Worm (Caenorhabditis elegans) whole organism, L4 larva: Measurements from ENCODE around the gene F59E12.8.

Experiments used
- D1046.2 ChIP-seq: fragments of 200-800 bp; sonication (Bioruptor generic); IDR thresholded peaks from 2 replicates; pipeline ENCODE4 v1.3.6; 2022; ENCODE audit warnings: missing genetic modification characterization, missing compliant biosample characterization
- F10B5.3 ChIP-seq: sonication (generic microtip); optimal IDR thresholded peaks from 2 replicates; lab custom pipeline; 2016; ENCODE audit warnings: mild to moderate bottlenecking, missing genetic modification characterization, missing compliant biosample characterization
- F26F4.8 ChIP-seq: fragments of 200-800 bp; sonication (Bioruptor generic); conservative IDR thresholded peaks from 2 replicates; pipeline ENCODE4 v1.3.6; 2022; ENCODE audit warnings: missing genetic modification characterization, missing compliant biosample characterization
- F44E2.7 ChIP-seq: fragments of 200-800 bp; sonication (Bioruptor generic); IDR thresholded peaks from 2 replicates; pipeline ENCODE4 v2.1.2; 2022; ENCODE audit warnings: missing genetic modification characterization, missing compliant biosample characterization
- F49E8.2 ChIP-seq: sonication (generic microtip); optimal IDR thresholded peaks from 2 replicates; lab custom pipeline; 2016; ENCODE audit warnings: missing compliant biosample characterization, mild to moderate bottlenecking, missing genetic modification characterization, borderline replicate concordance
- R02D3.7 ChIP-seq: fragments of 150-350 bp; sonication (generic microtip); optimal IDR thresholded peaks from 3 replicates; lab custom pipeline; 2014; ENCODE audit warnings: missing biosample characterization, missing genetic modification characterization
- T20F7.1 ChIP-seq: fragments of 200-800 bp; sonication (Bioruptor generic); optimal IDR thresholded peaks from 2 replicates; lab custom pipeline; 2018; ENCODE audit warnings: mild to moderate bottlenecking, missing genetic modification characterization, missing compliant biosample characterization
- T26A8.4 ChIP-seq: fragments of 200-800 bp; sonication (Bioruptor generic); IDR thresholded peaks from 2 replicates; pipeline ENCODE4 v1.3.6; 2022; ENCODE audit warnings: missing genetic modification characterization, missing compliant biosample characterization
- Y105C5A.15 ChIP-seq: fragments of 200-800 bp; sonication (Bioruptor generic); IDR thresholded peaks from 2 replicates; pipeline ENCODE4 v1.3.6; 2022; ENCODE audit warnings: missing genetic modification characterization, missing compliant biosample characterization
- Y48G9A.11 ChIP-seq: fragments of 200-800 bp; sonication (Bioruptor generic); IDR thresholded peaks from 2 replicates; pipeline ENCODE4 v1.3.6; 2022; ENCODE audit warnings: missing genetic modification reagents, missing genetic modification characterization, missing compliant biosample characterization
- Y5F2A.4 ChIP-seq: fragments of 200-800 bp; sonication (Bioruptor generic); optimal IDR thresholded peaks from 2 replicates; lab custom pipeline; 2018; ENCODE audit warnings: mild to moderate bottlenecking, missing genetic modification characterization, missing compliant biosample characterization
- ZK337.2 ChIP-seq: fragments of 200-800 bp; sonication (Bioruptor generic); IDR thresholded peaks from 2 replicates; pipeline ENCODE4 v1.3.6; 2022; ENCODE audit warnings: missing genetic modification reagents, missing genetic modification characterization, missing compliant biosample characterization
- aha-1 ChIP-seq: fragments of 150-350 bp; peaks from one replicate; lab custom pipeline; 2014; ENCODE audit warnings: missing biosample characterization, missing genetic modification characterization
- aly-2 ChIP-seq: sonication (generic microtip); optimal IDR thresholded peaks from 2 replicates; lab custom pipeline; 2018; ENCODE audit warnings: missing biosample characterization, missing genetic modification characterization
- ceh-28 ChIP-seq: fragments of 150-350 bp; optimal IDR thresholded peaks from 2 replicates; lab custom pipeline; 2014; ENCODE audit warnings: missing biosample characterization, missing genetic modification reagents, missing genetic modification characterization
- ctbp-1 ChIP-seq: fragments of 200-800 bp; sonication (Bioruptor generic); IDR thresholded peaks from 2 replicates; pipeline ENCODE4 v1.3.6; 2022; ENCODE audit warnings: missing genetic modification reagents, missing genetic modification characterization, missing compliant biosample characterization
- egl-27 ChIP-seq: sonication (generic microtip); optimal IDR thresholded peaks from 3 replicates; lab custom pipeline; 2017; ENCODE audit warnings: missing biosample characterization, missing genetic modification reagents, missing genetic modification characterization
- egl-43 ChIP-seq: fragments of 200-800 bp; sonication (Bioruptor generic); IDR thresholded peaks from 2 replicates; pipeline ENCODE4 v1.3.6; 2022; ENCODE audit warnings: missing genetic modification reagents, missing genetic modification characterization, missing compliant biosample characterization
- fkh-10 ChIP-seq: fragments of 150-350 bp; optimal IDR thresholded peaks from 2 replicates; lab custom pipeline; 2014; ENCODE audit warnings: missing biosample characterization, missing genetic modification reagents, missing genetic modification characterization
- fos-1 ChIP-seq: fragments of 150-350 bp; optimal IDR thresholded peaks from 2 replicates; lab custom pipeline; 2014; ENCODE audit warnings: missing biosample characterization, missing genetic modification characterization
- hlh-30 ChIP-seq: sonication (generic microtip); optimal IDR thresholded peaks from 2 replicates; lab custom pipeline; 2017; ENCODE audit warnings: antibody characterized with exemption, mild to moderate bottlenecking, missing genetic modification characterization, missing compliant biosample characterization; ENCODE audit not compliant: insufficient read depth
- hmg-1.1 ChIP-seq: fragments of 200-800 bp; sonication (Bioruptor generic); IDR thresholded peaks from 2 replicates; pipeline ENCODE4 v1.3.6; 2022; ENCODE audit warnings: missing genetic modification reagents, missing genetic modification characterization, missing compliant biosample characterization
- lim-7 ChIP-seq: fragments of 200-800 bp; sonication (Bioruptor generic); IDR thresholded peaks from 2 replicates; pipeline ENCODE4 v1.3.6; 2022; ENCODE audit warnings: missing genetic modification characterization, missing compliant biosample characterization
- lin-29 ChIP-seq: fragments of 200-800 bp; sonication (Bioruptor generic); IDR thresholded peaks from 2 replicates; pipeline ENCODE4 v1.3.6; 2022; ENCODE audit warnings: missing genetic modification reagents, missing genetic modification characterization, missing compliant biosample characterization
- lin-38 ChIP-seq: fragments of 200-800 bp; sonication (Bioruptor generic); IDR thresholded peaks from 2 replicates; pipeline ENCODE4 v1.3.6; 2022; ENCODE audit warnings: missing genetic modification reagents, missing genetic modification characterization, missing compliant biosample characterization
- lsy-2 ChIP-seq, 2 experiments: fragments of 150-350 bp in 1 of 2; sonication (generic microtip) in 1 of 2; optimal IDR thresholded peaks; 2 replicates each; lab custom pipeline; 2014 to 2017; ENCODE audit warnings: missing biosample characterization in 2 of 2, missing genetic modification characterization in 2 of 2
- mep-1 ChIP-seq: fragments of 150-350 bp; sonication (generic microtip); optimal IDR thresholded peaks from 3 replicates; lab custom pipeline; 2014; ENCODE audit warnings: missing biosample characterization, missing genetic modification characterization
- mxl-2 ChIP-seq: fragments of 200-800 bp; sonication (Bioruptor generic); conservative IDR thresholded peaks from 2 replicates; pipeline ENCODE4 v1.3.6; 2022; ENCODE audit warnings: missing genetic modification reagents, missing genetic modification characterization, missing compliant biosample characterization
- nhr-102 ChIP-seq: sonication (generic microtip); optimal IDR thresholded peaks from 2 replicates; lab custom pipeline; 2016; ENCODE audit warnings: mild to moderate bottlenecking, missing genetic modification characterization, moderate library complexity, missing compliant biosample characterization
- nhr-237 ChIP-seq: sonication (generic microtip); optimal IDR thresholded peaks from 2 replicates; lab custom pipeline; 2017; ENCODE audit warnings: missing biosample characterization, missing genetic modification characterization
- nhr-6 ChIP-seq: fragments of 150-350 bp; optimal IDR thresholded peaks from 2 replicates; lab custom pipeline; 2014; ENCODE audit warnings: missing biosample characterization, missing genetic modification characterization
- rbr-2 ChIP-seq: sonication (generic microtip); optimal IDR thresholded peaks from 2 replicates; lab custom pipeline; 2016; ENCODE audit warnings: missing genotype, missing genetic modification characterization, missing compliant biosample characterization
- sdz-12 ChIP-seq: fragments of 200-800 bp; sonication (Bioruptor generic); optimal IDR thresholded peaks from 2 replicates; lab custom pipeline; 2018; ENCODE audit warnings: mild to moderate bottlenecking, missing genetic modification characterization, missing compliant biosample characterization
- spr-1 ChIP-seq: sonication (generic microtip); optimal IDR thresholded peaks from 2 replicates; lab custom pipeline; 2016; ENCODE audit warnings: mild to moderate bottlenecking, missing genetic modification characterization, missing compliant biosample characterization
- unc-39 ChIP-seq: sonication (generic microtip); optimal IDR thresholded peaks from 2 replicates; lab custom pipeline; 2017; ENCODE audit warnings: missing biosample characterization, missing genetic modification characterization
- unc-62 ChIP-seq, 3 experiments: fragments of 150-350 bp in 1 of 3; sonication (generic microtip); optimal IDR thresholded peaks in 2 of 3; peaks in 1 of 3; 1 replicate in 1 of 3; 2 replicates in 2 of 3; lab custom pipeline; 2014 to 2017; ENCODE audit warnings: missing biosample characterization in 3 of 3, missing genetic modification characterization in 3 of 3, missing genetic modification reagents in 3 of 3, missing genotype in 1 of 3

Gene F59E12.8

DNA sequence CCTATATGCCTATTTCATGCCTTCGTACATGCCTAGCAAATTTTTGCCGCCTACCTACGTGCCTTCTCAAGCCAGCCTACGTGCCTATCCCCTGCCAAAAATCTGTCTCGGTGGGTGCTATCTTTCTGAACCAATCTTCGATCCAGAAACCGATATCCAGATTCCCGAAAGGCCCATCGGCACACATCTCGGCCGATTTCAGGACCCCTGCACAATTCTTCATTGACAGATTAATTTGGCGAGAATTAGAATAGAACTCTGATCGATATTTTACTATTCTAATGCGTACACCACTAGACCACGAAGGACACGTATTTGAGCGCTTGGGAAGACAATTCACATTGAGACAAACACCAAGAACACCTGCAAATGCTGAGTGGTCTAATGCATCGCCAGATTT is 30.8 kb upstream of the F59E12.8 start:
- TF ChIP-seq spr-1 (tag; lab: Kevin White, UChicago) (no peak), lim-7 (GFP tag; lab: Robert Waterston, UW) (no peak), fos-1 (tag; lab: Kevin White, UChicago) (no peak), F10B5.3 (no peak), nhr-102 (no peak), lin-38 (GFP tag; lab: Robert Waterston, UW) (no peak)

DNA sequence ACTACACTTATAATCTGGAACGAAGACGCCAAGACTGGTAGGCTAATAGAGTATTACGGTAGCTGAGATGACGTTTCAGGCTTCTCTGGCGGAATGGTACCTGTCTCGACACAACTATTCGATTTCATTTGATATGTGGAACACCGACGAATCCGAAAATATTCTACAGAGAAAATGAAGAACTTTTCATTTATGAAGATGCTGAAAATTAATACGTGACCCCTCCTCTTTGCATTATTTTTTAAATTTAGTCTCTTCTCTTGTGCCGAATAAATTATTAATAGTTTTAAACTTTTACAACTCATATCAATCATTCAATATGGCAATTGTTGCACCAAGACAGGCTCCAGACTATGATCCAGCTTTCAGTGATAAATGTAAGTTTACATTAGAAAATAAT is 29.3 kb upstream of the F59E12.8 start, which contains the start of gene C25H3.16:
C25H3.16 (plus strand) TSS at position 301 of the 400 bp plus-strand sequence.
- no peak for TF ChIP-seq aly-2 (tag; lab: Kevin White, UChicago)
- TF ChIP-seq R02D3.7 = no peak
- TF ChIP-seq fkh-10 = no peak
- no peak for TF ChIP-seq egl-43 (GFP tag; lab: Robert Waterston, UW)
- TF ChIP-seq lin-29 (GFP tag; lab: Robert Waterston, UW) = no peak
- TF ChIP-seq, all 104 proteins: peak for 0

DNA sequence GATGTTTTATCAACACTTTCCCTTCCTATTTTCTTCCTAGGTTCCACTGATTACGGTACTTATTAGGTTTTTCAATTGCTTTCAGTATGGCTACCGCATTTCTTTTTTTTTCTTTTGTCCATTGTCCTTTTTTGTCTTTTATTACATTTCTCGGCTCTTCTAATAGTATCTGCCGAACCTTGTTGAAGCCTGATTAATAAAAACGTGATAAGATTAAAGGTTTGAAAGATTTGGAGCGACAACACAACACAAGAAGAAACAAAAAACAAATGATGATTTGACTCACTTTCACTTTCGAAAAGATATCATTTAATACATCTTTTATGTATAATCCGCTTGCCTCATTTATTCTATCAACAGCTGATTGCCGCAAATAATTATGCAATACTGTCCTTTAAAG is 28.3 kb upstream of the F59E12.8 start, which contains the start of gene C25H3.15:
C25H3.15 (plus strand) TSS at position 301 of the 400 bp plus-strand sequence.
- no peak for TF ChIP-seq ctbp-1
- no peak for TF ChIP-seq ZK337.2 (GFP tag; lab: Robert Waterston, UW)
- no peak for TF ChIP-seq Y48G9A.11 (GFP tag; lab: Robert Waterston, UW)
- TF ChIP-seq ceh-28 (tag; lab: Kevin White, UChicago) = no peak

DNA sequence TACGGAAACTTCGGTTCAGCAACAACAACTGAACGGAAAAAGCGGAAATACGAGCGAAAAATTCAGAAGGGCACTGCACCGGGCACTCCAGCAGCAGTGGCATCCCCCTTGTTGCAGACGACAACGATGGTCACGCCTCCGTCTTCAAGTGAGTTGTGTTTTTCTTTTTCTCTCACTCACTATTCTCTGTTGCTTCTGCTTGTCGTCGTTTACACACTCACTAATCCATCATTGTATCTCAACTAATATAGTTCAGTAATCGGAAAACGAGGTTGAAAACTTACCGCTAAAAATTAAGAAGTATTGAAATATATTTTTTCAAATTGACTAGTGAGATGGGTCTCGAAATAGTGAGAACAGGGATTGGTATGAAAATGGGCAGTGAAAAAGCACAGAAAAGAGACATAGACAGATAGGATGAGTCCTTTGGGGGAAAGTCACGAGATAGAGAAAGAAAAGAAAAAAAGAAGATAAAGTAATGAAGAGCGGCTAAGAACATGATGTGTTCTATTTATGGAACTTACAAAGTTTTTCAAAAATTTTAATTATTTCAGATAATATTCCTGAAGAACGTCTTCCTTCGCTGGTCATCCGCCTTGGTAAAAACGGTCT is 26.6 kb upstream of the F59E12.8 start:
- TF ChIP-seq aha-1 (tag; lab: Kevin White, UChicago) (peak; percentile 70), spr-1 (tag; lab: Kevin White, UChicago) (no peak), egl-27 (tag; lab: Kevin White, UChicago) (no peak), D1046.2 (GFP tag; lab: Robert Waterston, UW) (no peak), Y105C5A.15 (GFP tag; lab: Robert Waterston, UW) (no peak), unc-39 (tag; lab: Kevin White, UChicago) (no peak), Y5F2A.4 (GFP tag; lab: Kevin White, UChicago) (no peak), sdz-12 (GFP tag; lab: Kevin White, UChicago) (peak; percentile 5), hlh-30 (tag; lab: Kevin White, UChicago) (peak; percentile 73), hmg-1.1 (no peak), nhr-237 (tag; lab: Kevin White, UChicago) (no peak), lim-7 (GFP tag; lab: Robert Waterston, UW) (no peak), unc-62 (GFP tag; optimal IDR thresholded peaks at IDR 0.05 in 1 of 2; lab: Kevin White, UChicago) (peak in 1 of 2 experiments; percentile 91), unc-62 (tag; optimal IDR thresholded peaks at IDR 0.05; lab: Kevin White, UChicago) (no peak), Y48G9A.11 (GFP tag; lab: Robert Waterston, UW) (0 out of 2 replicates have a peak, but pooled peaks have one; percentile 37), mxl-2 (GFP tag; lab: Robert Waterston, UW) (no peak), rbr-2 (tag; lab: Kevin White, UChicago) (peak; percentile 13), lsy-2 (tag; optimal IDR thresholded peaks at IDR 0.05; lab: Kevin White, UChicago) (peak in 1 of 2 experiments; percentile 50), T20F7.1 (GFP tag; lab: Kevin White, UChicago) (no peak), F49E8.2 (tag; lab: Kevin White, UChicago) (no peak), nhr-6 (tag; lab: Kevin White, UChicago) (no peak), mep-1 (peak; percentile 8), F26F4.8 (GFP tag; lab: Robert Waterston, UW) (no peak), T26A8.4 (GFP tag; lab: Robert Waterston, UW) (no peak), F44E2.7 (GFP tag; lab: Robert Waterston, UW) (no peak)
